Fruit fly (Drosophila melanogaster) whole organism, wandering third instar larva: ENCODE data around the gene emc.

ENCODE experiments used
- Abd-B ChIP-seq: fragments of >200 bp; optimal IDR thresholded peaks from 2 replicates; lab custom pipeline; 2017; ENCODE audit warnings: missing biosample characterization, missing genetic modification characterization
- CG32264 ChIP-seq: fragments of 200-800 bp; sonication (Bioruptor generic); optimal IDR thresholded peaks from 2 replicates; lab custom pipeline; 2016; ENCODE audit warnings: missing biosample characterization, missing genetic modification characterization
- CG9705 ChIP-seq: fragments of 200-800 bp; sonication (Bioruptor generic); optimal IDR thresholded peaks from 2 replicates; lab custom pipeline; 2018; ENCODE audit warnings: missing biosample characterization, mild to moderate bottlenecking, missing genetic modification characterization
- CrebA ChIP-seq: fragments of 200-800 bp; sonication (Bioruptor generic); optimal IDR thresholded peaks from 2 replicates; lab custom pipeline; 2016; ENCODE audit warnings: missing biosample characterization, mild to moderate bottlenecking, missing genetic modification characterization, borderline replicate concordance
- Dfd ChIP-seq: fragments of >200 bp; optimal IDR thresholded peaks from 2 replicates; lab custom pipeline; 2017; ENCODE audit warnings: missing biosample characterization, missing genetic modification characterization
- Dif ChIP-seq: fragments of 200-275, 200-300 bp; sonication (Bioruptor generic); optimal IDR thresholded peaks from 2 replicates; lab custom pipeline; 2018; ENCODE audit warnings: missing biosample characterization, missing genetic modification characterization; ENCODE audit not compliant: partially characterized antibody
- GATAd ChIP-seq: sonication (Bioruptor generic); optimal IDR thresholded peaks from 2 replicates; lab custom pipeline; 2016; ENCODE audit warnings: missing biosample characterization, missing genetic modification characterization
- HLH106 ChIP-seq: fragments of 200-800 bp; optimal IDR thresholded peaks from 3 replicates; lab custom pipeline; 2019; ENCODE audit warnings: missing biosample characterization, mild to moderate bottlenecking, missing genetic modification characterization, moderate library complexity
- Hnf4 ChIP-seq: fragments of 200-800 bp; sonication (Bioruptor generic); optimal IDR thresholded peaks from 2 replicates; lab custom pipeline; 2016; ENCODE audit warnings: missing biosample characterization, mild to moderate bottlenecking, missing genetic modification characterization
- Hr78 ChIP-seq: fragments of >200 bp; optimal IDR thresholded peaks from 2 replicates; lab custom pipeline; 2017; ENCODE audit warnings: missing biosample characterization, missing genetic modification characterization
- Hr83 ChIP-seq: fragments of 200-300 bp; sonication (Bioruptor generic); optimal IDR thresholded peaks from 2 replicates; lab custom pipeline; 2016; ENCODE audit warnings: missing biosample characterization, mild to moderate bottlenecking, missing genetic modification characterization, moderate library complexity; ENCODE audit not compliant: poor library complexity, severe bottlenecking
- Jra ChIP-seq: sonication (Bioruptor generic); optimal IDR thresholded peaks from 2 replicates; lab custom pipeline; 2016; ENCODE audit warnings: missing biosample characterization, missing genetic modification characterization
- Mio ChIP-seq: sonication (Bioruptor generic); optimal IDR thresholded peaks from 2 replicates; lab custom pipeline; 2016; ENCODE audit warnings: missing biosample characterization, missing genetic modification characterization
- Myc ChIP-seq: fragments of >200 bp; optimal IDR thresholded peaks from 2 replicates; lab custom pipeline; 2017
- OdsH ChIP-seq: fragments of 200-800 bp; sonication (Bioruptor generic); optimal IDR thresholded peaks from 2 replicates; lab custom pipeline; 2016; ENCODE audit warnings: missing biosample characterization, mild to moderate bottlenecking, missing genetic modification characterization
- Rel ChIP-seq, 2 experiments: fragments of 200-800 bp; sonication (Bioruptor generic) in 1 of 2; optimal IDR thresholded peaks; 2 replicates in 1 of 2; 3 replicates in 1 of 2; lab custom pipeline; 2016 to 2019; ENCODE audit warnings: mild to moderate bottlenecking in 2 of 2, missing biosample characterization in 2 of 2, missing genetic modification characterization in 2 of 2, moderate library complexity in 1 of 2
- Sp1 ChIP-seq: fragments of 200-800 bp; sonication (Bioruptor generic); optimal IDR thresholded peaks from 3 replicates; lab custom pipeline; 2019; ENCODE audit warnings: missing biosample characterization, mild to moderate bottlenecking, missing genetic modification characterization, moderate library complexity
- br ChIP-seq: fragments of 200-800 bp; sonication (Bioruptor generic); optimal IDR thresholded peaks from 2 replicates; lab custom pipeline; 2016; ENCODE audit warnings: missing biosample characterization, missing genetic modification characterization
- brk ChIP-seq: fragments of 200-800 bp; sonication (Bioruptor generic); optimal IDR thresholded peaks from 2 replicates; lab custom pipeline; 2016; ENCODE audit warnings: missing biosample characterization, mild to moderate bottlenecking, missing genetic modification characterization
- dl ChIP-seq, 2 experiments: fragments of 175-275, 200-275 bp in 1 of 2; fragments of 200-275 bp in 1 of 2; sonication (Bioruptor generic); optimal IDR thresholded peaks; lab custom pipeline; 2018; ENCODE audit warnings: mild to moderate bottlenecking in 2 of 2, missing biosample characterization in 2 of 2, missing genetic modification characterization in 2 of 2, moderate library complexity in 2 of 2; ENCODE audit not compliant: partially characterized antibody in 2 of 2, insufficient read depth in 1 of 2
- dmrt93B ChIP-seq: fragments of 200-800 bp; sonication (Bioruptor generic); optimal IDR thresholded peaks from 2 replicates; lab custom pipeline; 2018; ENCODE audit warnings: missing biosample characterization, mild to moderate bottlenecking, missing genetic modification characterization
- dsf ChIP-seq: sonication (Bioruptor generic); optimal IDR thresholded peaks from 2 replicates; lab custom pipeline; 2016; ENCODE audit warnings: missing biosample characterization, missing genetic modification characterization, borderline replicate concordance
- ey ChIP-seq: fragments of 200-800 bp; sonication (Bioruptor generic); optimal IDR thresholded peaks from 2 replicates; lab custom pipeline; 2016; ENCODE audit warnings: missing biosample characterization, missing genetic modification characterization
- foxo ChIP-seq, 2 experiments: fragments of 200-800 bp; sonication (Bioruptor generic); optimal IDR thresholded peaks; 2 replicates in 1 of 2; 3 replicates in 1 of 2; lab custom pipeline; 2016 to 2017; ENCODE audit warnings: missing biosample characterization in 2 of 2, missing genetic modification characterization in 2 of 2
- fru ChIP-seq: fragments of 200-800 bp; sonication (Bioruptor generic); optimal IDR thresholded peaks from 3 replicates; lab custom pipeline; 2016; ENCODE audit warnings: missing biosample characterization, mild to moderate bottlenecking, missing genetic modification characterization
- h ChIP-seq: fragments of 200-800 bp; sonication (Bioruptor generic); optimal IDR thresholded peaks from 3 replicates; lab custom pipeline; 2016; ENCODE audit warnings: missing biosample characterization, mild to moderate bottlenecking, missing genetic modification characterization
- jim ChIP-seq: fragments of 175-275, 200-325 bp; sonication (Bioruptor generic); optimal IDR thresholded peaks from 2 replicates; lab custom pipeline; 2016; ENCODE audit warnings: missing biosample characterization, mild to moderate bottlenecking, missing genetic modification characterization
- lola ChIP-seq: fragments of >200 bp; optimal IDR thresholded peaks from 2 replicates; lab custom pipeline; 2017; ENCODE audit warnings: missing biosample characterization, missing genetic modification characterization
- pan ChIP-seq: fragments of >200 bp; optimal IDR thresholded peaks from 2 replicates; lab custom pipeline; 2017
- psq ChIP-seq: fragments of 200-800 bp; sonication (Bioruptor generic); optimal IDR thresholded peaks from 3 replicates; lab custom pipeline; 2017; ENCODE audit warnings: missing biosample characterization, mild to moderate bottlenecking, missing genetic modification characterization, moderate library complexity
- rgr ChIP-seq: fragments of 200-800 bp; sonication (Bioruptor generic); optimal IDR thresholded peaks from 3 replicates; lab custom pipeline; 2016; ENCODE audit warnings: missing biosample characterization, mild to moderate bottlenecking, missing genetic modification characterization
- sage ChIP-seq: fragments of 200-800 bp; sonication (Bioruptor generic); optimal IDR thresholded peaks from 2 replicates; lab custom pipeline; 2016; ENCODE audit warnings: missing biosample characterization, mild to moderate bottlenecking, missing genetic modification characterization
- sv ChIP-seq: fragments of 200-800 bp; sonication (Bioruptor generic); optimal IDR thresholded peaks from 3 replicates; lab custom pipeline; 2016; ENCODE audit warnings: missing biosample characterization, missing genetic modification characterization
- tai ChIP-seq: sonication (Bioruptor generic); optimal IDR thresholded peaks from 2 replicates; lab custom pipeline; 2016; ENCODE audit warnings: missing biosample characterization, missing genetic modification characterization
- usp ChIP-seq: fragments of >200 bp; optimal IDR thresholded peaks from 2 replicates; lab custom pipeline; 2017; ENCODE audit warnings: missing biosample characterization, missing genetic modification characterization
- woc ChIP-seq: sonication (Bioruptor generic); optimal IDR thresholded peaks from 2 replicates; lab custom pipeline; 2016; ENCODE audit warnings: missing biosample characterization, mild to moderate bottlenecking, missing genetic modification characterization

The emc gene

dm6 chr3L:760201-760600 lies 11.0 kb downstream of the emc start:
- no peak for TF ChIP-seq lola (GFP tag; lab: Kevin White, UChicago)
- TF ChIP-seq br (GFP tag; lab: Kevin White, UChicago) = peak; percentile 97
- TF ChIP-seq rgr (GFP tag; lab: Kevin White, UChicago) = peak; percentile 90
- peak; percentile 73 to 93 for TF ChIP-seq foxo (GFP tag; optimal IDR thresholded peaks at IDR 0.05; lab: Kevin White, UChicago)
- TF ChIP-seq HLH106 (tag; lab: Kevin White, UChicago) = peak; percentile 97
- TF ChIP-seq woc (GFP tag; lab: Kevin White, UChicago) = peak; percentile 97
- peak; percentile 92 for TF ChIP-seq psq (GFP tag; lab: Kevin White, UChicago)
- TF ChIP-seq CrebA (GFP tag; lab: Kevin White, UChicago) = peak; percentile 69
- TF ChIP-seq brk (GFP tag; lab: Kevin White, UChicago) = peak; percentile 84
- TF ChIP-seq CG32264 (GFP tag; lab: Kevin White, UChicago) = peak; percentile 92
- peak; percentile 89 for TF ChIP-seq Rel (GFP tag; optimal IDR thresholded peaks at IDR 0.05; lab: Kevin White, UChicago)
- TF ChIP-seq Rel (tag; optimal IDR thresholded peaks at IDR 0.05; lab: Kevin White, UChicago) = peak; percentile 87
- TF ChIP-seq usp (GFP tag; lab: Kevin White, UChicago) = no peak
- TF ChIP-seq Hr83 (GFP tag; lab: Kevin White, UChicago) = peak; percentile 65
- peak; percentile 92 for TF ChIP-seq Jra (GFP tag; lab: Kevin White, UChicago)
- no peak for TF ChIP-seq Dif (GFP tag; lab: Kevin White, UChicago)
- no peak for TF ChIP-seq jim (GFP tag; lab: Kevin White, UChicago)
- TF ChIP-seq Sp1 (GFP tag; lab: Kevin White, UChicago) = peak; percentile 96
- TF ChIP-seq ey = peak; percentile 90
- TF ChIP-seq dsf (GFP tag; lab: Kevin White, UChicago) = peak; percentile 67
- TF ChIP-seq dl (GFP tag; optimal IDR thresholded peaks at IDR 0.05; lab: Kevin White, UChicago; ENCODE audit: insufficient read depth in 1 of 2, partially characterized antibody in 2 of 2) = no peak
- no peak for TF ChIP-seq Hr78 (GFP tag; lab: Kevin White, UChicago)
- TF ChIP-seq tai (GFP tag; lab: Kevin White, UChicago) = peak; percentile 86
- TF ChIP-seq Mio (GFP tag; lab: Kevin White, UChicago) = no peak
- TF ChIP-seq sage (GFP tag; lab: Kevin White, UChicago) = peak; percentile 87
- no peak for TF ChIP-seq sv (GFP tag; lab: Kevin White, UChicago)
- peak; percentile 98 for TF ChIP-seq fru (GFP tag; lab: Kevin White, UChicago)
- peak; percentile 89 for TF ChIP-seq OdsH (GFP tag; lab: Kevin White, UChicago)
- TF ChIP-seq Hnf4 = peak; percentile 90
- TF ChIP-seq dmrt93B (GFP tag; lab: Kevin White, UChicago) = peak; percentile 94
- no peak for TF ChIP-seq Dfd
- peak; percentile 30 for TF ChIP-seq GATAd (GFP tag; lab: Kevin White, UChicago)
- peak; percentile 95 for TF ChIP-seq h (GFP tag; lab: Kevin White, UChicago)
- TF ChIP-seq CG9705 (GFP tag; lab: Kevin White, UChicago) = peak; percentile 94

dm6 chr3L:761733-762132 lies 12.5 kb downstream of the emc start:
- TF ChIP-seq brk (GFP tag; lab: Kevin White, UChicago) (peak; percentile 51), jim (GFP tag; lab: Kevin White, UChicago) (no peak), CG9705 (GFP tag; lab: Kevin White, UChicago) (peak; percentile 21), Myc (lab: Kevin White, UChicago) (no peak), br (GFP tag; lab: Kevin White, UChicago) (peak; percentile 70), psq (GFP tag; lab: Kevin White, UChicago) (peak; percentile 22), HLH106 (tag; lab: Kevin White, UChicago) (peak; percentile 66), usp (GFP tag; lab: Kevin White, UChicago) (no peak), Sp1 (GFP tag; lab: Kevin White, UChicago) (peak; percentile 60), CG32264 (GFP tag; lab: Kevin White, UChicago) (peak; percentile 22), dl (GFP tag; optimal IDR thresholded peaks at IDR 0.05; lab: Kevin White, UChicago; ENCODE audit: insufficient read depth in 1 of 2, partially characterized antibody in 2 of 2) (no peak), foxo (GFP tag; optimal IDR thresholded peaks at IDR 0.05; lab: Kevin White, UChicago) (peak in 1 of 2 experiments; percentile 63), Hnf4 (peak; percentile 70), Abd-B (no peak), Mio (GFP tag; lab: Kevin White, UChicago) (no peak), Hr78 (GFP tag; lab: Kevin White, UChicago) (no peak), CrebA (GFP tag; lab: Kevin White, UChicago) (no peak), GATAd (GFP tag; lab: Kevin White, UChicago) (no peak), fru (GFP tag; lab: Kevin White, UChicago) (peak; percentile 79), dsf (GFP tag; lab: Kevin White, UChicago) (no peak), h (GFP tag; lab: Kevin White, UChicago) (peak; percentile 83), sage (GFP tag; lab: Kevin White, UChicago) (no peak), ey (peak; percentile 72), rgr (GFP tag; lab: Kevin White, UChicago) (peak; percentile 67), dmrt93B (GFP tag; lab: Kevin White, UChicago) (peak; percentile 62), OdsH (GFP tag; lab: Kevin White, UChicago) (peak; percentile 69), tai (GFP tag; lab: Kevin White, UChicago) (peak; percentile 30), pan (lab: Kevin White, UChicago) (no peak)
